Worm (Caenorhabditis elegans) whole organism, early embryonic: ENCODE data around the gene Y47D3A.14.
"Not testable (repeated sequence)": the region's sequence is repeated elsewhere in the genome, so short reads cannot be mapped to it uniquely, and the experiment has no call there.

Source experiments
- B0310.2 ChIP-seq: sonication (generic microtip); optimal IDR thresholded peaks from 2 replicates; lab custom pipeline; 2016; ENCODE audit warnings: mild to moderate bottlenecking, missing genetic modification characterization, missing compliant biosample characterization
- F13C5.2 ChIP-seq: sonication (generic microtip); optimal IDR thresholded peaks from 2 replicates; lab custom pipeline; 2017; ENCODE audit warnings: mild to moderate bottlenecking, missing genetic modification characterization, inconsistent platforms, missing compliant biosample characterization
- aly-1 ChIP-seq: sonication (generic microtip); optimal IDR thresholded peaks from 2 replicates; lab custom pipeline; 2016; ENCODE audit warnings: missing genetic modification characterization, missing compliant biosample characterization
- ama-1 ChIP-seq: fragments of 150-350 bp; optimal IDR thresholded peaks from 2 replicates; lab custom pipeline; 2014
- ceh-13 ChIP-seq: fragments of 200-800 bp; sonication (Bioruptor generic); optimal IDR thresholded peaks from 2 replicates; lab custom pipeline; 2018; ENCODE audit warnings: mild to moderate bottlenecking, missing genetic modification characterization, missing compliant biosample characterization
- ceh-36 ChIP-seq: sonication (generic microtip); optimal IDR thresholded peaks from 2 replicates; lab custom pipeline; 2016; ENCODE audit warnings: missing genetic modification characterization, inconsistent platforms, missing compliant biosample characterization
- ets-7 ChIP-seq: sonication (generic microtip); optimal IDR thresholded peaks from 2 replicates; lab custom pipeline; 2016; ENCODE audit warnings: missing genotype, missing genetic modification characterization, missing compliant biosample characterization
- flt-1 ChIP-seq: fragments of 200-800 bp; sonication (Bioruptor generic); IDR thresholded peaks from 2 replicates; pipeline ENCODE4 v1.3.6; 2022; ENCODE audit warnings: missing genetic modification characterization, missing compliant biosample characterization
- hmbx-1 ChIP-seq: sonication (generic microtip); optimal IDR thresholded peaks from 2 replicates; lab custom pipeline; 2016; ENCODE audit warnings: mild to moderate bottlenecking, missing genetic modification characterization, missing compliant biosample characterization
- hmg-4 ChIP-seq: fragments of 200-800 bp; sonication (Bioruptor generic); optimal IDR thresholded peaks from 2 replicates; lab custom pipeline; 2018; ENCODE audit warnings: mild to moderate bottlenecking, missing genetic modification characterization, missing compliant biosample characterization
- hnd-1 ChIP-seq: sonication (generic microtip); optimal IDR thresholded peaks from 2 replicates; lab custom pipeline; 2016; ENCODE audit warnings: missing genetic modification characterization, missing compliant biosample characterization
- pes-1 ChIP-seq: fragments of 200-800 bp; sonication (Bioruptor generic); IDR thresholded peaks from 2 replicates; pipeline ENCODE4 v1.3.6; 2022; ENCODE audit warnings: missing genetic modification reagents, missing genetic modification characterization, missing compliant biosample characterization
- scrt-1 ChIP-seq: fragments of 200-800 bp; sonication (Bioruptor generic); IDR thresholded peaks from 2 replicates; pipeline ENCODE4 v1.3.6; 2022; ENCODE audit warnings: missing genetic modification characterization, missing compliant biosample characterization
- sea-1 ChIP-seq: fragments of 200-800 bp; sonication (Bioruptor generic); conservative IDR thresholded peaks from 2 replicates; pipeline ENCODE4 v1.3.6; 2022; ENCODE audit warnings: missing genetic modification characterization, missing compliant biosample characterization
- tbx-11 ChIP-seq: fragments of 200-800 bp; sonication (Bioruptor generic); IDR thresholded peaks from 2 replicates; pipeline ENCODE4 v1.3.6; 2022; ENCODE audit warnings: missing genetic modification characterization, missing compliant biosample characterization
- tbx-37 ChIP-seq: fragments of 200-800 bp; sonication (Bioruptor generic); conservative IDR thresholded peaks from 2 replicates; pipeline ENCODE4 v1.3.6; 2022; ENCODE audit warnings: missing genetic modification reagents, missing genetic modification characterization, missing compliant biosample characterization
- tra-4 ChIP-seq: sonication (generic microtip); optimal IDR thresholded peaks from 2 replicates; lab custom pipeline; 2017; ENCODE audit warnings: missing genetic modification characterization, missing compliant biosample characterization

Y47D3A.14 gene

ce11 chrIII:11230581-11230980 lies 6.1 kb downstream of the Y47D3A.14 start:
- TF ChIP-seq sea-1 (GFP tag; lab: Robert Waterston, UW) (no peak), ama-1 (lab: Kevin White, UChicago) (no peak), hnd-1 (tag; lab: Kevin White, UChicago) (no peak), scrt-1 (no peak), tbx-37 (GFP tag; lab: Robert Waterston, UW) (no peak), ets-7 (tag; lab: Kevin White, UChicago) (no peak), aly-1 (tag; lab: Kevin White, UChicago) (no peak), ceh-13 (GFP tag; lab: Kevin White, UChicago) (no peak), hmbx-1 (tag; lab: Kevin White, UChicago) (no peak), tbx-11 (GFP tag; lab: Robert Waterston, UW) (no peak), hmg-4 (GFP tag; lab: Kevin White, UChicago) (no peak), F13C5.2 (no peak), B0310.2 (tag; lab: Kevin White, UChicago) (no peak), pes-1 (GFP tag; lab: Robert Waterston, UW) (no peak), tra-4 (tag; lab: Kevin White, UChicago) (no peak)

DNA sequence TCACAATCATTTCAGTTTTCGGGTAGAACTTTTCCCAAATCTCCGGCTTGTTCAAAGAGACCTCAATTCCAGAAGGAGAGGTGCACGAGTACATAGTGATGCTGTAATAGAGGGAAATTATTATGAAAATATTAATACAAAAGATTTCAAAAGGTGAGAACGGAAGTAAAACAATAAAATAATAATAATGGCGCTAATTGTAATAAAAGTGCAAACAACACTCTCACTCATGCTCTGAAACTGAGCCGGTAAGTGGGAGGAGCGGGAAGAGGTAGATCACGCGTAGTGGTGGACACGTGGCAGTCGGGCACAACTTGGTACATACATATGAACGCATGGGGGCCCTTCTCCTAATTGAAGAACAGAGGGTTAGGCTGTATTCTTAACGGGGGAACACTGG lies 9.6 kb downstream of the Y47D3A.14 start, which contains the start of gene tbx-37:
TSS of gene tbx-37 (minus strand) at position 101 of the 400 bp plus-strand sequence.
- TF ChIP-seq scrt-1, result no peak
- no peak for TF ChIP-seq F13C5.2
- no peak for TF ChIP-seq pes-1 (GFP tag; lab: Robert Waterston, UW)
- no peak for TF ChIP-seq tbx-37 (GFP tag; lab: Robert Waterston, UW)
- TF ChIP-seq ets-7 (tag; lab: Kevin White, UChicago), result no peak
- no peak for TF ChIP-seq hnd-1 (tag; lab: Kevin White, UChicago)
- TF ChIP-seq ceh-36, result no peak
- no peak for TF ChIP-seq B0310.2 (tag; lab: Kevin White, UChicago)
- no peak for TF ChIP-seq sea-1 (GFP tag; lab: Robert Waterston, UW)
- no peak for TF ChIP-seq hmg-4 (GFP tag; lab: Kevin White, UChicago)
- TF ChIP-seq aly-1 (tag; lab: Kevin White, UChicago), result no peak
- TF ChIP-seq flt-1 (GFP tag; lab: Robert Waterston, UW), result no peak
- TF ChIP-seq ceh-13 (GFP tag; lab: Kevin White, UChicago), result no peak
- no peak for TF ChIP-seq tbx-11 (GFP tag; lab: Robert Waterston, UW)
- no peak for TF ChIP-seq tra-4 (tag; lab: Kevin White, UChicago)
- no peak for TF ChIP-seq ama-1 (lab: Kevin White, UChicago)
- TF ChIP-seq hmbx-1 (tag; lab: Kevin White, UChicago), result no peak

ce11 chrIII:11224006-11224405 lies 12.7 kb downstream of the Y47D3A.14 start, which contains the start of gene Y47D3A.13:
Gene Y47D3A.13 (minus strand): TSS chrIII:11224106.
- not testable (repeated sequence) for TF ChIP-seq hmbx-1 (tag; lab: Kevin White, UChicago); sea-1 (GFP tag; lab: Robert Waterston, UW); ets-7 (tag; lab: Kevin White, UChicago)

DNA sequence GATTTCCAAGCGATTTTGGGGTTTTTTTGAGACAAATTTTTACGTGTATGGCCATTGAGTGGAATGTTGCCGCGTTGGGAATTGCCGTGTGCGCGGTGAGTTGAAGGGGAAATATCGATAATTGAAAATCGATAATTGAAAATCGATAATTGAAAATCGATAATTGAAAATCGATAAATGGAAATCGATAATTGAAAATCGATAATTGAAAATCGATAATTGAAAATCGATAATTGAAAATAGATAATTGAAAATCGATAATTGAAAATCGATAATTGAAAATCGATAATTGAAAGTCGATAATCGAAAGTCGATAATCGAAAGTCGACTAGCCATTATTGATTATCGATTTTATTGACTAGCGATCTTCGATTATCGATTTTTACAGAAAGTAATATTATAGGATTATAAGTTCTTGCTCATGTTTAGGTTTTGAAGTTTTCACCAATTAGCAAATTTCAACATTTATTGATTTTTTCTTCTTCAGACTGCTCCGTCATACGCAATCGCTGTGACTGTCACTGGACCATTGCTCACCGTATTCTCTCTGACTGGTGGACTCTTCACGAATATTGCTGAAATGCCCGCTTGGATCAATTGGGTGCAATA lies 15.0 kb downstream of the Y47D3A.14 start:
- TF ChIP-seq sea-1 (GFP tag; lab: Robert Waterston, UW) (no peak), tbx-11 (GFP tag; lab: Robert Waterston, UW) (no peak)

DNA sequence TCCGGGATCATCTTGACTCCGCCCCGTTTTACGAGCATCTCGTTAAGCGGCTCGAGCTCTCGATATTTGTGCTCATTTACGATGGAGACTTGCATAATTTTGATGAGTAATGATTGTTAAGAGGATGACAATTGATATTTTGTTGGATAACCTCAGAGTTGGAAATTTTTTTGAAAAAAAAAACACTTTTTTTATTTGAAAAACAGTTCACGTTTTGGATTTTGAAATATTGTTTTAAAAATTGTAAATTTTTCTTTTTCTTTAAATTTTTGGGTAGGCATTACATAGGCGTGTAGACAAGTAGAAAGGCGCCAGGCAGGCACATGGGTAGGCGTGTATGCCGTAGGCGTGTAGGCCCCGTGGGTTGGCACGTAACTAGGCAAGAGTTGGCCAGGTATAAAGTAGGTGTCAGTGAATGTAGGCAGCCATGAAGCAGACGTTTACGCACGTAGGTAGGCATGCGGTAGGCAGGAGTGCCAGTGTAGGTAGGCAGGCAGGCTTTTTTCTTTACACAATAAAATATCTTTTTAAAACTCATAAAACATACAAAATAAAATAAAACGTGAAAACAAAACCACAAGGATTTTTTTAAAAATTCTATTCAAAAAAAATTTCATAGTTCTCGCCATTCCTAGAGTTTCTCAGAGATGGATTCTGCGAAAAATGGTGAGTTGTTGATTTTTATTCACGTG lies 18.4 kb downstream of the Y47D3A.14 start, which contains the start of the genes tbx-34 and wht-8:
TSS of gene tbx-34 (minus strand) at position 101 of the 692 bp plus-strand sequence.
TSS of gene wht-8 (plus strand) at position 642 of the 692 bp plus-strand sequence.
- TF ChIP-seq tra-4 (tag; lab: Kevin White, UChicago) (no peak), aly-1 (tag; lab: Kevin White, UChicago) (no peak), hnd-1 (tag; lab: Kevin White, UChicago) (no peak), F13C5.2 (no peak)

ce11 chrIII:11208371-11208770 lies 28.3 kb downstream of the Y47D3A.14 start:
- TF ChIP-seq hnd-1 (tag; lab: Kevin White, UChicago) (no peak), pes-1 (GFP tag; lab: Robert Waterston, UW) (no peak), F13C5.2 (no peak), B0310.2 (tag; lab: Kevin White, UChicago) (no peak), hmbx-1 (tag; lab: Kevin White, UChicago) (no peak), tra-4 (tag; lab: Kevin White, UChicago) (no peak), scrt-1 (no peak)

DNA sequence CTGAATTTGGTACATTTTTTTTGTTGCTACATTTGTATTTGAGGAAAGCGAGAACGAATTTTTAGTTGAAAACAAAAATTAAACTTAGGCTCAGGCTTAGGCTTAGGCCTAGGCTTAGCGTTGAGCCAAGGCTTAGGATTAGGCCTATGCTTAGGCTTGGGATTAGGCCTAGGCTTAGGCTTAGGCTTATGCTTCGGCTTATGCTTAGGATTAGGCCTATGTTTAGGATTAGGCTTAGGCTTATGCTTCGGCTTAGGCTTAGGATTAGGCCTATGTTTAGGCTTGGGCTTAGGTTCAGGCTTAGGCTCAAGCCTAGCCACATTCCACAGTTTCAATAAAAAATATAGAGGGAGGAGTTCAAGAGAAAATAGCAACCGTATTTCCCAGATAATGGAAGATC lies 28.8 kb downstream of the Y47D3A.14 start:
- TF ChIP-seq pes-1 (GFP tag; lab: Robert Waterston, UW) (0 out of 2 replicates have a peak, but pooled peaks have one; percentile 25), scrt-1 (no peak), flt-1 (GFP tag; lab: Robert Waterston, UW) (no peak), ama-1 (lab: Kevin White, UChicago) (no peak), sea-1 (GFP tag; lab: Robert Waterston, UW) (no peak), ceh-36 (peak; percentile 94), tbx-37 (GFP tag; lab: Robert Waterston, UW) (no peak), hnd-1 (tag; lab: Kevin White, UChicago) (no peak)
